Fruit fly (Drosophila melanogaster) Kc167 (cell line): Measurements from ENCODE around the gene Cpr62Ba.

ENCODE experiments used
- Myc ChIP-seq: fragments of >200 bp; optimal IDR thresholded peaks from 2 replicates; lab custom pipeline; 2017; ENCODE audit warnings: missing external identifiers
- h ChIP-seq: fragments of >200 bp; optimal IDR thresholded peaks from 3 replicates; lab custom pipeline; 2018; ENCODE audit warnings: missing external identifiers
- insv ChIP-seq: fragments of >200 bp; optimal IDR thresholded peaks from 3 replicates; lab custom pipeline; 2018; ENCODE audit warnings: missing external identifiers
- psq ChIP-seq: fragments of >200 bp; optimal IDR thresholded peaks from 2 replicates; lab custom pipeline; 2017; ENCODE audit warnings: missing external identifiers
- ttk ChIP-seq: sonication (Bioruptor generic); optimal IDR thresholded peaks from 2 replicates; lab custom pipeline; 2017; ENCODE audit warnings: missing external identifiers

DNA sequence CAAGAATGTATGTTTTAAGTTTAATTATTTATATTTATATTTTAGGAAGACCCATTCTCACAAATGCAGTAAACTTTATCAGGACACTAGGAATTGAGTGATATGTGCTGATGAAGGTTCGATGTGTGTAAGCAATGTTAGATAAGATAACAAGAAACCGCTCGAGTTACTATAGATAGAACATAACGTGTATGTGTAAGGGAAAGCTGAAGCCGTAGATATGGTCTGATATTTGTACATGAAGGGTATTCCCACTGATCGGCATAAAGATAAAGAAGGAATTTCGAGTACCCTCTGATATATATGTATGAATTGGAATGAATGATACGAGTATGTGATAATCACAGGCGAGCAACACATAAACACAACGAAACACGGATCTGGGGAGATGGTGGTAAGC, 47.5 kb downstream of the Cpr62Ba start:
- TF ChIP-seq psq (lab: Kevin White, UChicago), result no peak
- no peak for TF ChIP-seq h (lab: Kevin White, UChicago)
- no peak for TF ChIP-seq ttk (lab: Kevin White, UChicago)
- TF ChIP-seq Myc (lab: Kevin White, UChicago), result no peak
- no peak for TF ChIP-seq insv
